Worm (Caenorhabditis elegans): ENCODE results near the gene C49F5.13.

ce11 chrX:11985887-11986286 lies 24.7 kb downstream of the C49F5.13 start, which contains the start of gene C49F5.5:
- TF ChIP-seq dao-5 (tag; optimal IDR thresholded peaks at IDR 0.05) (no peak), him-1 (tag; optimal IDR thresholded peaks at IDR 0.05) (no peak), W03F9.2 (tag; optimal IDR thresholded peaks at IDR 0.05) (no peak)

Measured in whole organism, L4/young adult.